Fruit fly (Drosophila melanogaster): Measurements from ENCODE around the gene CG43739.

The CG43739 gene

DNA sequence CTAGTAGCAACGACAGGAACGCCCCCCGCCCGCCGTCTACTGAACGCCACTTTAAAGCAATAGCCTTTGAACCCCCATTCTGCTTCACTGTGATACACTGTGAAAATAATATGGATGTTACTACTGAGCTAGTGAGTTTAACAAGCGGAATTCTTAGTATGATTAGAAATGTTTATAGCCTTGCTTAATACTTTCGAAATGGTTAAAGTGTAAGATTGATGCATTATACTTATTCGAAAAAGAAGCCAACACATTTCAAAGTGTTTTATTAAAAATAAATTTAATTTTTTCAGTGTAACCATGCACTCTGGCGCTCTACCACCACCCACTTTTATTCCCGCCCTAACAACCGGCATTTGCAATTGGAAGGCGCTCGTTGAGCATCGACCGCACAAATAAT lies 25.6 kb upstream of the CG43739 start (continued):
- peak; percentile 6 for TF ChIP-seq Fer1 (GFP tag; optimal IDR thresholded peaks at IDR 0.05)
- no peak for TF ChIP-seq CG9876 (GFP tag; optimal IDR thresholded peaks at IDR 0.05)
- no peak for TF ChIP-seq ab (GFP tag; optimal IDR thresholded peaks at IDR 0.05)
- no peak for TF ChIP-seq gro (GFP tag; optimal IDR thresholded peaks at IDR 0.05)
- TF ChIP-seq sug (tag; optimal IDR thresholded peaks at IDR 0.05): no peak
- TF ChIP-seq CG7357 (GFP tag; IDR thresholded peaks at IDR 0.05): no peak
- no peak for TF ChIP-seq CG15073 (GFP tag; optimal IDR thresholded peaks at IDR 0.05)
- TF ChIP-seq Mad (GFP tag; optimal IDR thresholded peaks at IDR 0.05): no peak
- no peak for TF ChIP-seq Ets97D (GFP tag; optimal IDR thresholded peaks at IDR 0.05)
- no peak for TF ChIP-seq CG3838 (GFP tag; optimal IDR thresholded peaks at IDR 0.05)
- no peak for TF ChIP-seq CG17612 (GFP tag; IDR thresholded peaks at IDR 0.05)
- peak; percentile 22 for TF ChIP-seq Ssrp (tag; optimal IDR thresholded peaks at IDR 0.05)
- TF ChIP-seq CG43689 (GFP tag; IDR thresholded peaks at IDR 0.05): no peak
- peak; percentile 24 for TF ChIP-seq CG33557 (GFP tag; optimal IDR thresholded peaks at IDR 0.05)
- TF ChIP-seq CG12236 (GFP tag; optimal IDR thresholded peaks at IDR 0.05): no peak
- peak; percentile 37 for TF ChIP-seq Oli (tag; optimal IDR thresholded peaks at IDR 0.05)
- no peak for TF ChIP-seq hb (GFP tag; IDR thresholded peaks at IDR 0.05; ENCODE audit: partially characterized antibody)
- TF ChIP-seq az2 (GFP tag; optimal IDR thresholded peaks at IDR 0.05): peak; percentile 35
- peak; percentile 17 for TF ChIP-seq CG4820 (GFP tag; optimal IDR thresholded peaks at IDR 0.05)
- no peak for TF ChIP-seq ttk (GFP tag; IDR thresholded peaks at IDR 0.05)
- no peak for TF ChIP-seq CG16779 (GFP tag; IDR thresholded peaks at IDR 0.05)
- peak; percentile 38 for TF ChIP-seq D19A (tag; optimal IDR thresholded peaks at IDR 0.05)
- TF ChIP-seq Sin3A (optimal IDR thresholded peaks at IDR 0.05): no peak
- TF ChIP-seq CG8388 (GFP tag; optimal IDR thresholded peaks at IDR 0.05): peak; percentile 32
- TF ChIP-seq HLHmδ (GFP tag; optimal IDR thresholded peaks at IDR 0.05): no peak
- no peak; the same call in 1 of the 2 replicates for TF ChIP-seq ssp (GFP tag; IDR thresholded peaks at IDR 0.05)
- TF ChIP-seq dan (GFP tag; IDR thresholded peaks at IDR 0.05): no peak
- TF ChIP-seq mirr (GFP tag; optimal IDR thresholded peaks at IDR 0.05): no peak
- no peak for TF ChIP-seq twi (tag; optimal IDR thresholded peaks at IDR 0.05)
- TF ChIP-seq ATbp (GFP tag; optimal IDR thresholded peaks at IDR 0.05): peak; percentile 41
- TF ChIP-seq CG10147 (GFP tag; optimal IDR thresholded peaks at IDR 0.05): no peak
- TF ChIP-seq Med (GFP tag): peak; percentile 74
- no peak for TF ChIP-seq bbx (GFP tag; IDR thresholded peaks at IDR 0.05; ENCODE audit: partially characterized antibody)
- TF ChIP-seq CG17359 (tag; optimal IDR thresholded peaks at IDR 0.05): peak; percentile 39
- TF ChIP-seq zfh1 (GFP tag; IDR thresholded peaks at IDR 0.05): peak; percentile 69; the same call in 2 of the 3 replicates
- no peak for TF ChIP-seq oc (tag; optimal IDR thresholded peaks at IDR 0.05)
- TF ChIP-seq kah (GFP tag; optimal IDR thresholded peaks at IDR 0.05): no peak
- no peak for TF ChIP-seq knrl (GFP tag; IDR thresholded peaks at IDR 0.05; ENCODE audit: partially characterized antibody)
- no peak for TF ChIP-seq pita (GFP tag; optimal IDR thresholded peaks at IDR 0.05)
- peak; percentile 22 for TF ChIP-seq CG17385 (GFP tag; optimal IDR thresholded peaks at IDR 0.05)
- no peak for TF ChIP-seq psq (GFP tag; optimal IDR thresholded peaks at IDR 0.05)
- TF ChIP-seq CG11093 (GFP tag; IDR thresholded peaks at IDR 0.05): no peak
- TF ChIP-seq HmgD (GFP tag; optimal IDR thresholded peaks at IDR 0.05): no peak
- TF ChIP-seq Hey (tag; optimal IDR thresholded peaks at IDR 0.05): no peak
- no peak for TF ChIP-seq sd (tag; optimal IDR thresholded peaks at IDR 0.05)
- TF ChIP-seq jing (GFP tag; optimal IDR thresholded peaks at IDR 0.05): peak; percentile 18
- TF ChIP-seq Six4 (GFP tag; optimal IDR thresholded peaks at IDR 0.05): no peak
- no peak for TF ChIP-seq CG6854 (GFP tag; optimal IDR thresholded peaks at IDR 0.05)
- TF ChIP-seq seq (GFP tag; IDR thresholded peaks at IDR 0.05): peak; percentile 32; the same call in 1 of the 2 replicates
- TF ChIP-seq Dip3 (GFP tag; optimal IDR thresholded peaks at IDR 0.05): no peak
- TF ChIP-seq CG15269 (tag; optimal IDR thresholded peaks at IDR 0.05): peak; percentile 40
- TF ChIP-seq ara (GFP tag; IDR thresholded peaks at IDR 0.05): 0 out of 2 replicates have a peak, but pooled peaks have one; percentile 24
